Fruit fly (Drosophila melanogaster) whole organism, embryonic: Measurements from ENCODE around the gene sip3.

Experiments used
- Abd-B ChIP-seq: fragments of 200-800 bp; sonication (Bioruptor generic); optimal IDR thresholded peaks from 2 replicates; lab custom pipeline; 2018; ENCODE audit warnings: missing biosample characterization, mild to moderate bottlenecking, missing genetic modification characterization, moderate library complexity
- CG10274 ChIP-seq: fragments of 200-800 bp; sonication (Bioruptor generic); optimal IDR thresholded peaks from 3 replicates; lab custom pipeline; 2017; ENCODE audit warnings: missing biosample characterization, mild to moderate bottlenecking, missing genetic modification characterization
- CG11504 ChIP-seq: fragments of 200-800 bp; sonication (Bioruptor generic); optimal IDR thresholded peaks from 3 replicates; lab custom pipeline; 2019; ENCODE audit warnings: missing biosample characterization, mild to moderate bottlenecking, missing genetic modification characterization, moderate library complexity
- CG13123 ChIP-seq: fragments of 200-800 bp; sonication (Bioruptor generic); optimal IDR thresholded peaks from 2 replicates; lab custom pipeline; 2016; ENCODE audit warnings: missing biosample characterization, missing genetic modification characterization
- CG13287 ChIP-seq: fragments of 200-800 bp; sonication (Bioruptor generic); IDR thresholded peaks from 2 replicates; pipeline ENCODE4 v1.3.6; 2022; ENCODE audit warnings: missing biosample characterization, missing genetic modification characterization; ENCODE audit not compliant: partially characterized antibody
- CG13424 ChIP-seq: fragments of 200-800 bp; sonication (Bioruptor generic); optimal IDR thresholded peaks from 2 replicates; lab custom pipeline; 2019; ENCODE audit warnings: missing biosample characterization, mild to moderate bottlenecking, missing genetic modification characterization, moderate library complexity
- CG14710 ChIP-seq: fragments of 200-800 bp; sonication (Bioruptor generic); optimal IDR thresholded peaks from 3 replicates; lab custom pipeline; 2019; ENCODE audit warnings: missing biosample characterization, mild to moderate bottlenecking, missing genetic modification characterization, moderate library complexity
- CG16779 ChIP-seq: fragments of 200-800 bp; sonication (Bioruptor generic); IDR thresholded peaks from 2 replicates; pipeline ENCODE4 v1.3.6; 2022; ENCODE audit warnings: missing biosample characterization, missing genetic modification characterization
- CG17328 ChIP-seq: fragments of 200-800 bp; sonication (Bioruptor generic); IDR thresholded peaks from 2 replicates; pipeline ENCODE4 v1.3.6; 2022; ENCODE audit warnings: missing biosample characterization, missing genetic modification characterization
- CG17912 ChIP-seq: fragments of 200-800 bp; sonication (Bioruptor generic); optimal IDR thresholded peaks from 2 replicates; lab custom pipeline; 2018; ENCODE audit warnings: missing biosample characterization, mild to moderate bottlenecking, missing genetic modification characterization
- CG4707 ChIP-seq: fragments of 200-800 bp; sonication (Bioruptor generic); optimal IDR thresholded peaks from 2 replicates; lab custom pipeline; 2018; ENCODE audit warnings: missing biosample characterization, mild to moderate bottlenecking, missing genetic modification characterization, moderate library complexity
- CG6854 ChIP-seq: fragments of 200-800 bp; sonication (Bioruptor generic); optimal IDR thresholded peaks from 3 replicates; lab custom pipeline; 2017; ENCODE audit warnings: missing biosample characterization, mild to moderate bottlenecking, missing genetic modification characterization
- CG7271 ChIP-seq: fragments of 200-800 bp; sonication (Bioruptor generic); optimal IDR thresholded peaks from 2 replicates; lab custom pipeline; 2018; ENCODE audit warnings: missing biosample characterization, mild to moderate bottlenecking, missing genetic modification characterization, moderate library complexity
- CG7556 ChIP-seq: fragments of 200-800 bp; sonication (Bioruptor generic); optimal IDR thresholded peaks from 2 replicates; lab custom pipeline; 2017; ENCODE audit warnings: missing biosample characterization, mild to moderate bottlenecking, missing genetic modification characterization
- CG8944 ChIP-seq: fragments of 200-800 bp; sonication (Bioruptor generic); optimal IDR thresholded peaks from 3 replicates; lab custom pipeline; 2016; ENCODE audit warnings: missing biosample characterization, missing genetic modification characterization
- CoRest ChIP-seq: fragments of 200-800 bp; sonication (Bioruptor generic); optimal IDR thresholded peaks from 3 replicates; lab custom pipeline; 2018; ENCODE audit warnings: missing biosample characterization, mild to moderate bottlenecking, missing genetic modification characterization, moderate library complexity
- D19B ChIP-seq: fragments of 200-800 bp; sonication (Bioruptor generic); optimal IDR thresholded peaks from 2 replicates; lab custom pipeline; 2017; ENCODE audit warnings: missing biosample characterization, mild to moderate bottlenecking, missing genetic modification characterization
- Dp ChIP-seq: fragments of 200-800 bp; sonication (Bioruptor generic); optimal IDR thresholded peaks from 2 replicates; lab custom pipeline; 2018; ENCODE audit warnings: missing biosample characterization, mild to moderate bottlenecking, missing genetic modification characterization, moderate library complexity
- HLH4C ChIP-seq: fragments of 200-800 bp; sonication (Bioruptor generic); IDR thresholded peaks from 3 replicates; pipeline ENCODE4 v1.3.6; 2022; ENCODE audit warnings: missing biosample characterization, missing genetic modification characterization; ENCODE audit not compliant: partially characterized antibody
- MESR4 ChIP-seq: fragments of 200-800 bp; sonication (Bioruptor generic); optimal IDR thresholded peaks from 2 replicates; lab custom pipeline; 2018; ENCODE audit warnings: missing biosample characterization, mild to moderate bottlenecking, missing genetic modification characterization, moderate library complexity
- Mes4 ChIP-seq: fragments of 200-800 bp; sonication (Bioruptor generic); optimal IDR thresholded peaks from 2 replicates; lab custom pipeline; 2016; ENCODE audit warnings: missing biosample characterization, missing genetic modification characterization
- NC2α ChIP-seq: fragments of 200-800 bp; sonication (Bioruptor generic); optimal IDR thresholded peaks from 2 replicates; lab custom pipeline; 2016; ENCODE audit warnings: missing biosample characterization, missing genetic modification characterization
- Nf-YB ChIP-seq: fragments of 200-800 bp; sonication (Bioruptor generic); optimal IDR thresholded peaks from 3 replicates; lab custom pipeline; 2019; ENCODE audit warnings: missing biosample characterization, mild to moderate bottlenecking, missing genetic modification characterization, moderate library complexity
- Rfx ChIP-seq: fragments of 200-800 bp; sonication (Bioruptor generic); IDR thresholded peaks from 2 replicates; pipeline ENCODE4 v1.3.6; 2022; ENCODE audit warnings: missing biosample characterization, missing genetic modification characterization
- Rx ChIP-seq: fragments of 200-800 bp; sonication (Bioruptor generic); IDR thresholded peaks from 2 replicates; pipeline ENCODE4 v1.3.6; 2022; ENCODE audit warnings: missing biosample characterization, missing genetic modification characterization
- Sox100B ChIP-seq: fragments of 200-800 bp; sonication (Bioruptor generic); optimal IDR thresholded peaks from 3 replicates; lab custom pipeline; 2018; ENCODE audit warnings: missing biosample characterization, mild to moderate bottlenecking, missing genetic modification characterization
- Sry-β ChIP-seq: fragments of 200-800 bp; sonication (Bioruptor generic); optimal IDR thresholded peaks from 2 replicates; lab custom pipeline; 2018; ENCODE audit warnings: missing biosample characterization, mild to moderate bottlenecking, missing genetic modification characterization, moderate library complexity
- Trl ChIP-seq, 3 experiments: fragments of >200 bp in 2 of 3; fragments of 200-800 bp in 1 of 3; sonication (Bioruptor generic) in 1 of 3; optimal IDR thresholded peaks; 2 replicates in 1 of 3; 3 replicates in 2 of 3; lab custom pipeline; 2016 to 2017; ENCODE audit warnings: missing biosample characterization in 1 of 3, missing genetic modification characterization in 1 of 3
- bbx ChIP-seq: fragments of 200-800 bp; sonication (Bioruptor generic); IDR thresholded peaks from 2 replicates; pipeline ENCODE4 v1.3.6; 2022; ENCODE audit warnings: missing biosample characterization, missing genetic modification characterization; ENCODE audit not compliant: partially characterized antibody
- cg ChIP-seq: fragments of 200-800 bp; sonication (Bioruptor generic); optimal IDR thresholded peaks from 3 replicates; lab custom pipeline; 2019; ENCODE audit warnings: missing biosample characterization, mild to moderate bottlenecking, missing genetic modification characterization, moderate library complexity
- cwo ChIP-seq: fragments of 200-800 bp; sonication (Bioruptor generic); optimal IDR thresholded peaks from 3 replicates; lab custom pipeline; 2017; ENCODE audit warnings: missing biosample characterization, missing genetic modification characterization, mild to moderate bottlenecking, moderate library complexity, missing genetic modification reagents
- danr ChIP-seq: fragments of 200-800 bp; sonication (Bioruptor generic); IDR thresholded peaks from 2 replicates; pipeline ENCODE4 v1.3.6; 2022; ENCODE audit warnings: missing biosample characterization, missing genetic modification characterization
- esg ChIP-seq: fragments of 200-800 bp; sonication (Bioruptor generic); conservative IDR thresholded peaks from 2 replicates; pipeline ENCODE4 v1.3.6; 2022; ENCODE audit warnings: missing biosample characterization, missing genetic modification characterization
- gem ChIP-seq: fragments of 200-800 bp; sonication (Bioruptor generic); optimal IDR thresholded peaks from 2 replicates; lab custom pipeline; 2019; ENCODE audit warnings: missing biosample characterization, mild to moderate bottlenecking, missing genetic modification characterization, moderate library complexity
- gfzf ChIP-seq: fragments of 200-800 bp; sonication (Bioruptor generic); optimal IDR thresholded peaks from 2 replicates; lab custom pipeline; 2016; ENCODE audit warnings: missing biosample characterization, mild to moderate bottlenecking, missing genetic modification characterization, moderate library complexity
- jigr1 ChIP-seq: fragments of 200-800 bp; sonication (Bioruptor generic); IDR thresholded peaks from 3 replicates; pipeline ENCODE4 v1.3.6; 2022; ENCODE audit warnings: missing biosample characterization, missing genetic modification characterization
- ken ChIP-seq: fragments of 200-800 bp; sonication (Bioruptor generic); IDR thresholded peaks from 3 replicates; pipeline ENCODE4 v1.3.6; 2022; ENCODE audit warnings: missing biosample characterization, missing genetic modification characterization
- lov ChIP-seq, 2 experiments: fragments of 200-800 bp in 1 of 2; fragments of >200 bp in 1 of 2; sonication (Bioruptor generic) in 1 of 2; IDR thresholded peaks in 1 of 2; optimal IDR thresholded peaks in 1 of 2; 2 replicates in 1 of 2; 3 replicates in 1 of 2; pipeline versions ENCODE4 v1.3.6 to Lab custom; 2017 to 2022; ENCODE audit warnings: missing biosample characterization in 1 of 2, missing genetic modification characterization in 1 of 2
- mld ChIP-seq: fragments of 200-800 bp; sonication (Bioruptor generic); IDR thresholded peaks from 3 replicates; pipeline ENCODE4 v1.3.6; 2022; ENCODE audit warnings: missing biosample characterization, missing genetic modification characterization; ENCODE audit not compliant: partially characterized antibody
- nerfin-1 ChIP-seq: fragments of 200-800 bp; sonication (Bioruptor generic); optimal IDR thresholded peaks from 3 replicates; lab custom pipeline; 2019; ENCODE audit warnings: missing biosample characterization, mild to moderate bottlenecking, missing genetic modification characterization, moderate library complexity
- sens-2 ChIP-seq: fragments of 200-800 bp; sonication (Bioruptor generic); IDR thresholded peaks from 2 replicates; pipeline ENCODE4 v1.3.6; 2022; ENCODE audit warnings: missing biosample characterization, missing genetic modification characterization
- shn ChIP-seq: fragments of 200-800 bp; sonication (Bioruptor generic); optimal IDR thresholded peaks from 3 replicates; lab custom pipeline; 2016; ENCODE audit warnings: missing biosample characterization, missing genetic modification characterization
- wdn ChIP-seq: fragments of 200-800 bp; sonication (Bioruptor generic); IDR thresholded peaks from 2 replicates; pipeline ENCODE4 v1.3.6; 2022; ENCODE audit warnings: missing biosample characterization, missing genetic modification characterization
- wor ChIP-seq: fragments of 200-800 bp; sonication (Bioruptor generic); IDR thresholded peaks from 2 replicates; pipeline ENCODE4 v1.3.6; 2022; ENCODE audit warnings: missing biosample characterization, missing genetic modification characterization
- zen ChIP-seq: fragments of 200-800 bp; sonication (Bioruptor generic); optimal IDR thresholded peaks from 3 replicates; lab custom pipeline; 2018; ENCODE audit warnings: missing biosample characterization, mild to moderate bottlenecking, missing genetic modification characterization, moderate library complexity
- zfh1 ChIP-seq: fragments of 200-800 bp; sonication (Bioruptor generic); IDR thresholded peaks from 3 replicates; pipeline ENCODE4 v1.3.6; 2022; ENCODE audit warnings: missing biosample characterization, missing genetic modification characterization

sip3 gene

dm6 chr3R:31793664-31794417 lies 21.8 kb downstream of the sip3 start, which contains the start of the genes Mccc1 and Acf (continued):
- no peak for TF ChIP-seq Nf-YB (GFP tag; lab: Kevin White, UChicago)
- peak; percentile 84 for TF ChIP-seq gfzf (GFP tag; lab: Kevin White, UChicago)
- TF ChIP-seq CG13287: peak; percentile 76
- TF ChIP-seq MESR4 (GFP tag; lab: Kevin White, UChicago): peak; percentile 0
- peak; percentile 19 for TF ChIP-seq Sry-β (GFP tag; lab: Kevin White, UChicago)
- TF ChIP-seq CG7271 (tag; lab: Kevin White, UChicago): peak; percentile 12
- TF ChIP-seq Dp (GFP tag; lab: Kevin White, UChicago): peak; percentile 33
- peak; percentile 47 for TF ChIP-seq zen (tag; lab: Kevin White, UChicago)
- TF ChIP-seq CG17328 (GFP tag; lab: Robert Waterston, UW): 0 out of 2 replicates have a peak, but pooled peaks have one; percentile 13
- no peak for TF ChIP-seq CG4707 (GFP tag; lab: Kevin White, UChicago)
- peak; percentile 20; the same call in 1 of the 3 replicates for TF ChIP-seq ken (GFP tag; lab: Robert Waterston, UW)

- TF ChIP-seq CG8944 (GFP tag; lab: Kevin White, UChicago): no peak
- no peak for TF ChIP-seq Sox100B (GFP tag; lab: Kevin White, UChicago)
- no peak for TF ChIP-seq shn (GFP tag; lab: Kevin White, UChicago)
- no peak for TF ChIP-seq Trl (optimal IDR thresholded peaks at IDR 0.05; lab: Kevin White, UChicago)
- TF ChIP-seq Trl (GFP tag; optimal IDR thresholded peaks at IDR 0.05; lab: Kevin White, UChicago): no peak
- no peak for TF ChIP-seq Rx
- TF ChIP-seq Rfx (GFP tag; lab: Robert Waterston, UW): peak; percentile 40; the same call in 1 of the 2 replicates
- TF ChIP-seq CG6854 (GFP tag; lab: Kevin White, UChicago): no peak
- TF ChIP-seq Abd-B (GFP tag; lab: Kevin White, UChicago): no peak
- TF ChIP-seq gem: no peak
- no peak for TF ChIP-seq esg
- no peak for TF ChIP-seq NC2α (GFP tag; lab: Kevin White, UChicago)
- TF ChIP-seq CG10274 (GFP tag; lab: Kevin White, UChicago): no peak
- TF ChIP-seq CoRest (tag; lab: Kevin White, UChicago): no peak
- TF ChIP-seq jigr1 (GFP tag; lab: Robert Waterston, UW): no peak
- no peak for TF ChIP-seq wdn
- peak; percentile 16 for TF ChIP-seq MESR4 (GFP tag; lab: Kevin White, UChicago)
- no peak for TF ChIP-seq CG13424 (tag; lab: Kevin White, UChicago)
- no peak for TF ChIP-seq CG14710 (tag; lab: Kevin White, UChicago)
- TF ChIP-seq wor: no peak
- no peak for TF ChIP-seq D19B (GFP tag; lab: Kevin White, UChicago)
- TF ChIP-seq sens-2 (GFP tag; lab: Robert Waterston, UW): no peak
- no peak for TF ChIP-seq danr
- no peak for TF ChIP-seq Mes4
- no peak for TF ChIP-seq CG13123
- peak; percentile 82 for TF ChIP-seq nerfin-1 (tag; lab: Kevin White, UChicago)
- TF ChIP-seq CG16779: no peak
- TF ChIP-seq zfh1: 0 out of 3 replicates have a peak, but pooled peaks have one; percentile 10
- no peak for TF ChIP-seq CG11504
- TF ChIP-seq CG7556 (GFP tag; lab: Kevin White, UChicago): no peak
- TF ChIP-seq cg (GFP tag; lab: Kevin White, UChicago): peak; percentile 95
- TF ChIP-seq CG17912: no peak
- peak; percentile 48; the same call in 1 of the 3 replicates for TF ChIP-seq mld
- TF ChIP-seq cwo: peak; percentile 87
- no peak for TF ChIP-seq HLH4C (GFP tag; lab: Robert Waterston, UW)
- peak; percentile 37 for TF ChIP-seq bbx (GFP tag; lab: Robert Waterston, UW)
- TF ChIP-seq lov (optimal IDR thresholded peaks at IDR 0.05; lab: Kevin White, UChicago): no peak
- 0 out of 3 replicates have a peak, but pooled peaks have one; percentile 13 for TF ChIP-seq lov (GFP tag; IDR thresholded peaks at IDR 0.05; lab: Robert Waterston, UW)
These were observed 22.4 kb downstream of the sip3 start for dm6 chr3R:31794457-31794856.
